Worm (Caenorhabditis elegans) whole organism, L3 larva: ENCODE results near the gene srh-18.
A peak's percentile ranks its signal among the peaks of the same experiment; 100 is the strongest.

Experiments
- R02D3.7 ChIP-seq: fragments of 150-350 bp; optimal IDR thresholded peaks from 2 replicates; lab custom pipeline; 2014; ENCODE audit warnings: missing biosample characterization, missing genetic modification characterization
- ZK546.5 ChIP-seq: sonication (generic microtip); optimal IDR thresholded peaks from 2 replicates; lab custom pipeline; 2017; ENCODE audit warnings: missing biosample characterization, missing genetic modification characterization
- aly-2 ChIP-seq: fragments of 150-350 bp; optimal IDR thresholded peaks from 2 replicates; lab custom pipeline; 2014; ENCODE audit warnings: missing biosample characterization, missing genetic modification characterization
- ama-1 ChIP-seq: fragments of 150-350 bp; optimal IDR thresholded peaks from 2 replicates; lab custom pipeline; 2018
- ceh-16 ChIP-seq: sonication (generic microtip); optimal IDR thresholded peaks from 2 replicates; lab custom pipeline; 2017; ENCODE audit warnings: missing biosample characterization, missing genetic modification characterization
- ceh-82 ChIP-seq: fragments of 150-350 bp; optimal IDR thresholded peaks from 2 replicates; lab custom pipeline; 2014; ENCODE audit warnings: missing biosample characterization, missing genetic modification characterization
- ceh-9 ChIP-seq: sonication (generic microtip); optimal IDR thresholded peaks from 2 replicates; lab custom pipeline; 2018; ENCODE audit warnings: missing biosample characterization, missing genetic modification characterization
- daf-12 ChIP-seq: fragments of 150-350 bp; optimal IDR thresholded peaks from 2 replicates; lab custom pipeline; 2014; ENCODE audit warnings: missing biosample characterization, missing genetic modification reagents, missing genetic modification characterization
- egl-5 ChIP-seq: fragments of 150-350 bp; optimal IDR thresholded peaks from 2 replicates; lab custom pipeline; 2017; ENCODE audit warnings: missing biosample characterization, missing genetic modification reagents, missing genetic modification characterization, inconsistent platforms
- elt-1 ChIP-seq: fragments of 150-350 bp; optimal IDR thresholded peaks from 2 replicates; lab custom pipeline; 2014; ENCODE audit warnings: missing biosample characterization, missing genetic modification characterization
- elt-2 ChIP-seq: sonication (generic microtip); optimal IDR thresholded peaks from 2 replicates; lab custom pipeline; 2016; ENCODE audit warnings: missing genetic modification reagents, mild to moderate bottlenecking, missing genetic modification characterization, missing compliant biosample characterization
- elt-3 ChIP-seq, 3 experiments: fragments of 150-350 bp in 1 of 3; sonication (generic microtip) in 2 of 3; optimal IDR thresholded peaks; 2 replicates in 2 of 3; 4 replicates in 1 of 3; lab custom pipeline; 2014 to 2017; ENCODE audit warnings: missing biosample characterization in 3 of 3, missing genetic modification characterization in 3 of 3
- fkh-2 ChIP-seq: fragments of 150-350 bp; optimal IDR thresholded peaks from 2 replicates; lab custom pipeline; 2014; ENCODE audit warnings: missing biosample characterization, missing genetic modification reagents, missing genetic modification characterization
- fos-1 ChIP-seq: fragments of 150-350 bp; optimal IDR thresholded peaks from 2 replicates; lab custom pipeline; 2014; ENCODE audit warnings: missing biosample characterization, missing genetic modification characterization
- hmg-11 ChIP-seq: sonication (generic microtip); optimal IDR thresholded peaks from 2 replicates; lab custom pipeline; 2016; ENCODE audit warnings: missing genetic modification characterization, missing compliant biosample characterization
- jun-1 ChIP-seq: fragments of 150-350 bp; optimal IDR thresholded peaks from 2 replicates; lab custom pipeline; 2014; ENCODE audit warnings: missing biosample characterization, missing genetic modification reagents, missing genetic modification characterization
- lin-15B ChIP-seq: fragments of 150-350 bp; optimal IDR thresholded peaks from 2 replicates; lab custom pipeline; 2014; ENCODE audit warnings: missing biosample characterization, missing genetic modification characterization
- lin-39 ChIP-seq: fragments of 150-350 bp; optimal IDR thresholded peaks from 2 replicates; lab custom pipeline; 2018; ENCODE audit warnings: missing biosample characterization, missing genetic modification reagents, missing genetic modification characterization
- mdl-1 ChIP-seq: fragments of 150-350 bp; optimal IDR thresholded peaks from 2 replicates; lab custom pipeline; 2014; ENCODE audit warnings: missing biosample characterization, missing genetic modification characterization
- mml-1 ChIP-seq: fragments of 150-350 bp; sonication (generic microtip); optimal IDR thresholded peaks from 3 replicates; lab custom pipeline; 2014; ENCODE audit warnings: missing biosample characterization, missing genetic modification characterization
- nfya-1 ChIP-seq: sonication (generic microtip); optimal IDR thresholded peaks from 2 replicates; lab custom pipeline; 2017; ENCODE audit warnings: missing genetic modification characterization, mild to moderate bottlenecking, missing compliant biosample characterization, antibody characterized with exemption, moderate library complexity; ENCODE audit not compliant: insufficient read depth
- nhr-11 ChIP-seq: fragments of 150-350 bp; optimal IDR thresholded peaks from 2 replicates; lab custom pipeline; 2014; ENCODE audit warnings: missing biosample characterization, missing genetic modification characterization
- nhr-12 ChIP-seq: fragments of 150-350 bp; optimal IDR thresholded peaks from 2 replicates; lab custom pipeline; 2014; ENCODE audit warnings: missing biosample characterization, missing genetic modification characterization
- nhr-23 ChIP-seq: fragments of 150-350 bp; optimal IDR thresholded peaks from 2 replicates; lab custom pipeline; 2014; ENCODE audit warnings: missing biosample characterization, missing genetic modification reagents, missing genetic modification characterization
- nhr-28 ChIP-seq: fragments of 150-350 bp; optimal IDR thresholded peaks from 2 replicates; lab custom pipeline; 2014; ENCODE audit warnings: missing biosample characterization, missing genetic modification characterization
- nhr-67 ChIP-seq: fragments of 150-350 bp; optimal IDR thresholded peaks from 2 replicates; lab custom pipeline; 2014; ENCODE audit warnings: missing biosample characterization, missing genetic modification characterization
- nhr-76 ChIP-seq: fragments of 150-350 bp; sonication (generic microtip); optimal IDR thresholded peaks from 5 replicates; lab custom pipeline; 2014; ENCODE audit warnings: missing biosample characterization, missing genetic modification characterization
- nhr-77 ChIP-seq: fragments of 150-350 bp; optimal IDR thresholded peaks from 2 replicates; lab custom pipeline; 2014; ENCODE audit warnings: missing biosample characterization, missing genetic modification characterization
- pha-4 ChIP-seq: fragments of 150-350 bp; optimal IDR thresholded peaks from 2 replicates; lab custom pipeline; 2014; ENCODE audit warnings: missing biosample characterization, missing genetic modification reagents, missing genetic modification characterization
- pqm-1 ChIP-seq: fragments of 150-350 bp; optimal IDR thresholded peaks from 2 replicates; lab custom pipeline; 2017; ENCODE audit warnings: missing biosample characterization, missing genetic modification characterization, inconsistent platforms
- sea-2 ChIP-seq: fragments of 150-350 bp; sonication (generic microtip); optimal IDR thresholded peaks from 4 replicates; lab custom pipeline; 2014; ENCODE audit warnings: missing biosample characterization, missing genetic modification reagents, missing genetic modification characterization
- snpc-4 ChIP-seq: fragments of 150-350 bp; optimal IDR thresholded peaks from 2 replicates; lab custom pipeline; 2014; ENCODE audit warnings: missing biosample characterization, missing genetic modification characterization
- unc-39 ChIP-seq: sonication (generic microtip); optimal IDR thresholded peaks from 4 replicates; lab custom pipeline; 2017; ENCODE audit warnings: missing biosample characterization, missing genetic modification characterization
- unc-62 ChIP-seq: fragments of 150-350 bp; sonication (generic microtip); optimal IDR thresholded peaks from 4 replicates; lab custom pipeline; 2014; ENCODE audit warnings: missing biosample characterization, missing genetic modification reagents, missing genetic modification characterization
- ztf-11 ChIP-seq: fragments of 150-350 bp; optimal IDR thresholded peaks from 2 replicates; lab custom pipeline; 2014; ENCODE audit warnings: missing biosample characterization, missing genetic modification characterization
- ztf-4 ChIP-seq: fragments of 150-350 bp; optimal IDR thresholded peaks from 2 replicates; lab custom pipeline; 2014; ENCODE audit warnings: missing biosample characterization, missing genetic modification characterization

The srh-18 gene

DNA sequence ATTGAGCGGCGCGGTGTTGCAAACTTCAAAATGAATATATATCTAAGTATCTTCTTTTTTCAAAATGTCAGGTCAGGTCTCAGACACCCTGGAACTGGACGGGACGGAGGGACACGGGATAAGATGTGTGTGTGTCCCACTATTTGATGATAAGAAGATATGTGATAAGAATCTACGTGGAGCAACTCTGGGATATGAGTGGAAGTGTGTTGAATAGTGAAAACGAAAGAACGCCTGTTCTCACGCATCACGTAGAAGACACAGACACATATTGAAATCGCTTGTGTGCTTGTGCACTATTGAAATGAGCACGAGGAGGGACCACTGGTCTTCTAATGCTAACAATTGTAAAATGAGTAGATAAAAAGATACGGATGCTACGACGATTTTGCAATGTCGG is 22.4 kb upstream of the srh-18 start, which contains the start of gene uig-1:
uig-1 (minus strand) TSS at position 120 of the 400 bp plus-strand sequence.
- TF ChIP-seq elt-1: no peak
- TF ChIP-seq nfya-1 (tag; lab: Kevin White, UChicago): peak; percentile 30
- TF ChIP-seq, all 47 proteins: peak for 1

DNA sequence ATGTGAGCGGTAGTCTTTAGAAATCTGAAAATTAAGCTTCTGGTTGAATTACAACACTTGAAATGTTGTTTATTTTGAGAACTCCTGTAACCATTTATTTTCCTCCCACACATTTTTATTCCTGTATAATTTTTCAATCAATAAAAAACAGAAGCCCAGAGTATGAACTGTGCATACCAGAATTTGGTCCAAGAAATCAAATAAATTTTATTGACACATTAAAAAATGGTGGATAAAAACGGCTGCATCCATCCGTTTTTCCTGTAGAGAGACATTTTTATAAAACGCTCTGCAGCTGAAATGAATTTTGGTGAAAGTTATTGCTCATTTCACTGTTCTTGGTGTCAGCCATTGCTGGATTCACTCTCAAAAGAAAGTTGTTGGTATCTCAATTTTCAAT is 21.0 kb upstream of the srh-18 start, which contains the start of gene C26E1.1:
C26E1.1 (plus strand) TSS at position 301 of the 400 bp plus-strand sequence.
- TF ChIP-seq fos-1 (no peak), nhr-23 (tag; lab: Kevin White, UChicago) (no peak), nhr-76 (tag; lab: Kevin White, UChicago) (no peak)

- TF ChIP-seq ceh-9 (tag; lab: Kevin White, UChicago): no peak
- no peak for TF ChIP-seq jun-1
- no peak for TF ChIP-seq ztf-11 (tag; lab: Kevin White, UChicago)
- TF ChIP-seq lin-39 (tag; lab: Kevin White, UChicago): no peak
- no peak for TF ChIP-seq ceh-82 (tag; lab: Kevin White, UChicago)
- no peak for TF ChIP-seq ztf-4 (tag; lab: Kevin White, UChicago)
- no peak for TF ChIP-seq aly-2 (tag; lab: Kevin White, UChicago)
- TF ChIP-seq daf-12 (tag; lab: Kevin White, UChicago): no peak
- TF ChIP-seq mdl-1 (tag; lab: Kevin White, UChicago): no peak
These were observed 19.5 kb upstream of the srh-18 start for ce11 chrV:13298706-13299105.

- TF ChIP-seq nhr-67 (no peak), unc-62 (GFP tag; lab: Kevin White, UChicago) (no peak), nhr-77 (tag; lab: Kevin White, UChicago) (no peak), pqm-1 (no peak), mml-1 (tag; lab: Kevin White, UChicago) (no peak), lin-15B (tag; lab: Kevin White, UChicago) (no peak), mdl-1 (tag; lab: Kevin White, UChicago) (no peak), hmg-11 (no peak), fkh-2 (no peak), ama-1 (lab: Kevin White, UChicago) (no peak), ceh-16 (no peak), R02D3.7 (tag; lab: Kevin White, UChicago) (no peak), nhr-28 (tag; lab: Kevin White, UChicago) (no peak), nhr-11 (tag; lab: Kevin White, UChicago) (no peak), egl-5 (no peak), pha-4 (tag; lab: Kevin White, UChicago) (no peak), sea-2 (GFP tag; lab: Kevin White, UChicago) (no peak), ztf-4 (tag; lab: Kevin White, UChicago) (no peak)
These were observed 18.9 kb upstream of the srh-18 start for ce11 chrV:13299398-13299797.

ce11 chrV:13300492-13300891 is 17.8 kb upstream of the srh-18 start:
- TF ChIP-seq fos-1 (no peak), ZK546.5 (tag; lab: Kevin White, UChicago) (no peak), mml-1 (tag; lab: Kevin White, UChicago) (no peak), pha-4 (tag; lab: Kevin White, UChicago) (no peak), nhr-12 (tag; lab: Kevin White, UChicago) (no peak), ama-1 (lab: Kevin White, UChicago) (no peak), nhr-67 (no peak), elt-3 (tag; optimal IDR thresholded peaks at IDR 0.05; lab: Kevin White, UChicago) (no peak), unc-39 (tag; lab: Kevin White, UChicago) (no peak), hmg-11 (no peak)

DNA sequence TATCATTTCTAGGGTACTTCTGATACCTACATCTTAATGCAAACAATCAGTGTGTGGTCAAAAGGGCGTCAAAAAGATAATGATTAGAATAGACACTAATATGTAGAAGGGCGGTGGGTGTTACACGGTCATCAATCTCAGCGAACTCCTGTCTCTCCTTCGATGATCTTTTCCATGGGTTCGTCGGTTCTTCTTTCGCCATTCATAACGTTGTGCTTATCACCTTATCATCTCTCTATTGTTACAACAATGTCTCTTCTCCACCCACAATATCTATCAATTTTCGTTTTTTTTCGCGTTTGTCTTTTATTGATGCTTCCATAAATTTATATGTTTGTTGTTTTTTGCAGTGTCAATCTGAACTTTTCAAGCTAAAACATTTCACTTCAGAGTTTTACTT is 16.8 kb upstream of the srh-18 start, which contains the start of gene ceh-79:
ceh-79 (plus strand) TSS at position 391 of the 400 bp plus-strand sequence.
- TF ChIP-seq elt-2 (peak; percentile 57), snpc-4 (tag; lab: Kevin White, UChicago) (no peak), nhr-23 (tag; lab: Kevin White, UChicago) (no peak)
